Worm (Caenorhabditis elegans) whole organism, L4 larva: ENCODE measurements around the gene lro-1.

Experiments used
- D1046.2 ChIP-seq: fragments of 200-800 bp; sonication (Bioruptor generic); IDR thresholded peaks from 2 replicates; pipeline ENCODE4 v1.3.6; 2022; ENCODE audit warnings: missing genetic modification characterization, missing compliant biosample characterization
- F10B5.3 ChIP-seq: sonication (generic microtip); optimal IDR thresholded peaks from 2 replicates; lab custom pipeline; 2016; ENCODE audit warnings: mild to moderate bottlenecking, missing genetic modification characterization, missing compliant biosample characterization
- Y105C5A.15 ChIP-seq: fragments of 200-800 bp; sonication (Bioruptor generic); IDR thresholded peaks from 2 replicates; pipeline ENCODE4 v1.3.6; 2022; ENCODE audit warnings: missing genetic modification characterization, missing compliant biosample characterization
- Y5F2A.4 ChIP-seq: fragments of 200-800 bp; sonication (Bioruptor generic); optimal IDR thresholded peaks from 2 replicates; lab custom pipeline; 2018; ENCODE audit warnings: mild to moderate bottlenecking, missing genetic modification characterization, missing compliant biosample characterization
- Y75B8A.6 ChIP-seq: fragments of 200-800 bp; sonication (Bioruptor generic); IDR thresholded peaks from 2 replicates; pipeline ENCODE4 v1.3.6; 2022; ENCODE audit warnings: missing genetic modification reagents, missing genetic modification characterization, missing compliant biosample characterization
- aha-1 ChIP-seq: fragments of 150-350 bp; peaks from one replicate; lab custom pipeline; 2014; ENCODE audit warnings: missing biosample characterization, missing genetic modification characterization
- ceh-28 ChIP-seq: fragments of 150-350 bp; optimal IDR thresholded peaks from 2 replicates; lab custom pipeline; 2014; ENCODE audit warnings: missing biosample characterization, missing genetic modification reagents, missing genetic modification characterization
- ceh-32 ChIP-seq: sonication (generic microtip); optimal IDR thresholded peaks from 2 replicates; lab custom pipeline; 2016; ENCODE audit warnings: mild to moderate bottlenecking, missing genetic modification characterization, missing compliant biosample characterization; ENCODE audit not compliant: poor library complexity
- ceh-62 ChIP-seq: sonication (generic microtip); optimal IDR thresholded peaks from 2 replicates; lab custom pipeline; 2017; ENCODE audit warnings: missing biosample characterization, missing genetic modification characterization
- ces-1 ChIP-seq: fragments of 150-350 bp; sonication (generic microtip); optimal IDR thresholded peaks from 4 replicates; lab custom pipeline; 2014; ENCODE audit warnings: missing biosample characterization, missing genetic modification reagents, missing genetic modification characterization
- cey-2 ChIP-seq: sonication (generic microtip); optimal IDR thresholded peaks from 3 replicates; lab custom pipeline; 2017; ENCODE audit warnings: missing genetic modification characterization, mild to moderate bottlenecking, missing compliant biosample characterization, antibody characterized with exemption, borderline replicate concordance; ENCODE audit not compliant: insufficient read depth
- ctbp-1 ChIP-seq: fragments of 200-800 bp; sonication (Bioruptor generic); IDR thresholded peaks from 2 replicates; pipeline ENCODE4 v1.3.6; 2022; ENCODE audit warnings: missing genetic modification reagents, missing genetic modification characterization, missing compliant biosample characterization
- daf-12 ChIP-seq: fragments of 150-350 bp; optimal IDR thresholded peaks from 2 replicates; lab custom pipeline; 2014; ENCODE audit warnings: missing biosample characterization, missing genetic modification reagents, missing genetic modification characterization
- daf-16 ChIP-seq, 3 experiments: sonication (generic microtip); optimal IDR thresholded peaks; 2 replicates each; lab custom pipeline; 2016 to 2017; ENCODE audit warnings: missing genetic modification characterization in 3 of 3, missing genetic modification reagents in 3 of 3, mild to moderate bottlenecking in 2 of 3, missing compliant biosample characterization in 2 of 3, missing biosample characterization in 1 of 3, moderate library complexity in 1 of 3
- daf-19 ChIP-seq: fragments of 200-800 bp; sonication (Bioruptor generic); conservative IDR thresholded peaks from 2 replicates; pipeline ENCODE4 v1.3.6; 2022; ENCODE audit warnings: missing genetic modification characterization, missing compliant biosample characterization
- daf-8 ChIP-seq: fragments of 200-800 bp; sonication (Bioruptor generic); IDR thresholded peaks from 2 replicates; pipeline ENCODE4 v1.3.6; 2022; ENCODE audit warnings: missing genetic modification characterization, missing compliant biosample characterization
- dmd-6 ChIP-seq: fragments of 200-800 bp; sonication (Bioruptor generic); IDR thresholded peaks from 2 replicates; pipeline ENCODE4 v1.3.6; 2022; ENCODE audit warnings: missing genetic modification reagents, missing genetic modification characterization, missing compliant biosample characterization
- dpl-1 ChIP-seq: fragments of 150-350 bp; optimal IDR thresholded peaks from 2 replicates; lab custom pipeline; 2014; ENCODE audit warnings: missing biosample characterization, missing genetic modification reagents, missing genetic modification characterization
- dve-1 ChIP-seq: sonication (generic microtip); optimal IDR thresholded peaks from 2 replicates; lab custom pipeline; 2017; ENCODE audit warnings: antibody characterized with exemption, mild to moderate bottlenecking, missing genetic modification characterization, missing compliant biosample characterization; ENCODE audit not compliant: insufficient read depth
- egl-27 ChIP-seq: sonication (generic microtip); optimal IDR thresholded peaks from 3 replicates; lab custom pipeline; 2017; ENCODE audit warnings: missing biosample characterization, missing genetic modification reagents, missing genetic modification characterization
- egl-43 ChIP-seq: fragments of 200-800 bp; sonication (Bioruptor generic); IDR thresholded peaks from 2 replicates; pipeline ENCODE4 v1.3.6; 2022; ENCODE audit warnings: missing genetic modification reagents, missing genetic modification characterization, missing compliant biosample characterization
- hif-1 ChIP-seq, 2 experiments: sonication (generic microtip); optimal IDR thresholded peaks; 2 replicates each; lab custom pipeline; 2016 to 2017; ENCODE audit warnings: missing compliant biosample characterization in 2 of 2, missing genetic modification characterization in 2 of 2, missing genetic modification reagents in 2 of 2, missing genotype in 2 of 2, mild to moderate bottlenecking in 1 of 2
- jun-1 ChIP-seq: fragments of 150-350 bp; optimal IDR thresholded peaks from 2 replicates; lab custom pipeline; 2014; ENCODE audit warnings: missing biosample characterization, missing genetic modification reagents, missing genetic modification characterization
- lin-15B ChIP-seq: fragments of 150-350 bp; sonication (generic microtip); optimal IDR thresholded peaks from 3 replicates; lab custom pipeline; 2014; ENCODE audit warnings: missing biosample characterization, missing genetic modification characterization
- lin-29 ChIP-seq: fragments of 200-800 bp; sonication (Bioruptor generic); IDR thresholded peaks from 2 replicates; pipeline ENCODE4 v1.3.6; 2022; ENCODE audit warnings: missing genetic modification reagents, missing genetic modification characterization, missing compliant biosample characterization
- lir-3 ChIP-seq: sonication (generic microtip); optimal IDR thresholded peaks from 2 replicates; lab custom pipeline; 2016; ENCODE audit warnings: mild to moderate bottlenecking, missing genetic modification characterization, missing compliant biosample characterization
- lsy-2 ChIP-seq, 2 experiments: fragments of 150-350 bp in 1 of 2; sonication (generic microtip) in 1 of 2; optimal IDR thresholded peaks; 2 replicates each; lab custom pipeline; 2014 to 2017; ENCODE audit warnings: missing biosample characterization in 2 of 2, missing genetic modification characterization in 2 of 2
- madf-5 ChIP-seq, 2 experiments: fragments of 200-800 bp; sonication (Bioruptor generic); IDR thresholded peaks; 2 replicates each; pipeline ENCODE4 v1.3.6; 2022; ENCODE audit warnings: missing compliant biosample characterization in 2 of 2, missing genetic modification characterization in 2 of 2
- mdl-1 ChIP-seq, 2 experiments: fragments of 150-350 bp in 1 of 2; sonication (generic microtip) in 1 of 2; optimal IDR thresholded peaks; 2 replicates each; lab custom pipeline; 2014 to 2017; ENCODE audit warnings: missing biosample characterization in 2 of 2, missing genetic modification characterization in 2 of 2
- mdt-29 ChIP-seq: fragments of 200-800 bp; sonication (Bioruptor generic); IDR thresholded peaks from 2 replicates; pipeline ENCODE4 v1.3.6; 2022; ENCODE audit warnings: missing genetic modification reagents, missing genetic modification characterization, missing compliant biosample characterization
- mep-1 ChIP-seq: fragments of 150-350 bp; sonication (generic microtip); optimal IDR thresholded peaks from 3 replicates; lab custom pipeline; 2014; ENCODE audit warnings: missing biosample characterization, missing genetic modification characterization
- nhr-11 ChIP-seq: fragments of 150-350 bp; optimal IDR thresholded peaks from 2 replicates; lab custom pipeline; 2014; ENCODE audit warnings: missing biosample characterization, missing genetic modification characterization
- nhr-25 ChIP-seq: sonication (generic microtip); optimal IDR thresholded peaks from 2 replicates; lab custom pipeline; 2017; ENCODE audit warnings: missing genetic modification characterization, mild to moderate bottlenecking, missing compliant biosample characterization, antibody characterized with exemption, moderate library complexity, borderline replicate concordance; ENCODE audit not compliant: insufficient read depth
- nhr-28 ChIP-seq: fragments of 150-350 bp; optimal IDR thresholded peaks from 2 replicates; lab custom pipeline; 2014; ENCODE audit warnings: missing biosample characterization, missing genetic modification characterization
- nhr-41 ChIP-seq: fragments of 200-800 bp; sonication (Bioruptor generic); IDR thresholded peaks from 2 replicates; pipeline ENCODE4 v1.3.6; 2022; ENCODE audit warnings: missing genetic modification reagents, missing genetic modification characterization, missing compliant biosample characterization
- nhr-48 ChIP-seq: sonication (generic microtip); optimal IDR thresholded peaks from 2 replicates; lab custom pipeline; 2016; ENCODE audit warnings: mild to moderate bottlenecking, missing genetic modification characterization, missing compliant biosample characterization
- pha-4 ChIP-seq, 2 experiments: fragments of 150-350 bp in 1 of 2; fragments of 200-800 bp in 1 of 2; sonication (Bioruptor generic) in 1 of 2; IDR thresholded peaks in 1 of 2; optimal IDR thresholded peaks in 1 of 2; 2 replicates each; pipeline versions ENCODE4 v1.3.6 to Lab custom; 2014 to 2022; ENCODE audit warnings: missing genetic modification characterization in 2 of 2, missing genetic modification reagents in 2 of 2, missing biosample characterization in 1 of 2, missing compliant biosample characterization in 1 of 2
- php-3 ChIP-seq: fragments of 200-800 bp; sonication (Bioruptor generic); IDR thresholded peaks from 2 replicates; pipeline ENCODE4 v1.3.6; 2022; ENCODE audit warnings: missing genetic modification reagents, missing genetic modification characterization, missing compliant biosample characterization
- set-16 ChIP-seq: fragments of 200-800 bp; sonication (Bioruptor generic); IDR thresholded peaks from 2 replicates; pipeline ENCODE4 v1.3.6; 2022; ENCODE audit warnings: missing genetic modification reagents, missing genetic modification characterization, missing compliant biosample characterization
- skn-1 ChIP-seq: fragments of 150-350 bp; optimal IDR thresholded peaks from 2 replicates; lab custom pipeline; 2014; ENCODE audit warnings: missing biosample characterization, missing genetic modification characterization
- tag-97 ChIP-seq: fragments of 200-800 bp; sonication (Bioruptor generic); IDR thresholded peaks from 2 replicates; pipeline ENCODE4 v1.3.6; 2022; ENCODE audit warnings: missing genetic modification characterization, missing compliant biosample characterization
- tra-1 ChIP-seq: fragments of 200-800 bp; sonication (Bioruptor generic); IDR thresholded peaks from 2 replicates; pipeline ENCODE4 v1.3.6; 2022; ENCODE audit warnings: missing genetic modification reagents, missing genetic modification characterization, missing compliant biosample characterization
- unc-130 ChIP-seq: sonication (generic microtip); optimal IDR thresholded peaks from 2 replicates; lab custom pipeline; 2016; ENCODE audit warnings: missing genetic modification reagents, missing genetic modification characterization, missing compliant biosample characterization
- unc-62 ChIP-seq, 3 experiments: fragments of 150-350 bp in 1 of 3; sonication (generic microtip); optimal IDR thresholded peaks in 2 of 3; peaks in 1 of 3; 1 replicate in 1 of 3; 2 replicates in 2 of 3; lab custom pipeline; 2014 to 2017; ENCODE audit warnings: missing biosample characterization in 3 of 3, missing genetic modification characterization in 3 of 3, missing genetic modification reagents in 3 of 3, missing genotype in 1 of 3
- zfp-2 ChIP-seq: sonication (generic microtip); optimal IDR thresholded peaks from 2 replicates; lab custom pipeline; 2016; ENCODE audit warnings: mild to moderate bottlenecking, missing genetic modification characterization, missing compliant biosample characterization
- zfp-3 ChIP-seq: fragments of 200-800 bp; sonication (Bioruptor generic); conservative IDR thresholded peaks from 2 replicates; pipeline ENCODE4 v1.3.6; 2022; ENCODE audit warnings: missing genetic modification reagents, missing genetic modification characterization, missing compliant biosample characterization
- zip-11 ChIP-seq: fragments of 200-800 bp; sonication (Bioruptor generic); IDR thresholded peaks from 2 replicates; pipeline ENCODE4 v1.3.6; 2022; ENCODE audit warnings: missing genetic modification characterization, missing compliant biosample characterization
- ztf-11 ChIP-seq: fragments of 150-350 bp; optimal IDR thresholded peaks from 2 replicates; lab custom pipeline; 2014; ENCODE audit warnings: missing biosample characterization, missing genetic modification characterization

Gene lro-1

ce11 chrX:6251947-6252617, 19.8 kb upstream of the lro-1 start (continued):
- TF ChIP-seq pha-4 (GFP tag; IDR thresholded peaks at IDR 0.05; lab: Robert Waterston, UW) (peak; percentile 57; the same call in 1 of the 2 replicates), pha-4 (tag; optimal IDR thresholded peaks at IDR 0.05; lab: Kevin White, UChicago) (no peak), Y105C5A.15 (GFP tag; lab: Robert Waterston, UW) (no peak), madf-5 (GFP tag; IDR thresholded peaks at IDR 0.05; lab: Robert Waterston, UW) (no peak), Y5F2A.4 (GFP tag; lab: Kevin White, UChicago) (no peak), daf-16 (GFP tag; optimal IDR thresholded peaks at IDR 0.05; lab: Kevin White, UChicago) (peak; percentile 8 to 32), daf-16 (tag; optimal IDR thresholded peaks at IDR 0.05; lab: Kevin White, UChicago) (peak; percentile 34), dve-1 (tag; lab: Kevin White, UChicago) (no peak), ceh-62 (tag; lab: Kevin White, UChicago) (no peak), mdl-1 (tag; optimal IDR thresholded peaks at IDR 0.05; lab: Kevin White, UChicago) (peak; percentile 30 to 31), daf-12 (no peak), dpl-1 (no peak), jun-1 (tag; lab: Kevin White, UChicago) (no peak), aha-1 (peak; percentile 98), skn-1 (tag; lab: Kevin White, UChicago) (no peak), ces-1 (GFP tag; lab: Kevin White, UChicago) (no peak), nhr-41 (no peak; the same call in 1 of the 2 replicates), tra-1 (peak; percentile 62; the same call in 1 of the 2 replicates), mep-1 (tag; lab: Kevin White, UChicago) (peak; percentile 58), daf-8 (GFP tag; lab: Robert Waterston, UW) (no peak), Y75B8A.6 (GFP tag; lab: Robert Waterston, UW) (no peak), D1046.2 (GFP tag; lab: Robert Waterston, UW) (no peak), nhr-25 (tag; lab: Kevin White, UChicago) (no peak), mdt-29 (GFP tag; lab: Robert Waterston, UW) (peak; percentile 79), ceh-28 (tag; lab: Kevin White, UChicago) (no peak), zfp-3 (GFP tag; lab: Robert Waterston, UW) (peak; percentile 44; the same call in 1 of the 2 replicates), egl-27 (no peak), zip-11 (GFP tag; lab: Robert Waterston, UW) (no peak), php-3 (GFP tag; lab: Robert Waterston, UW) (no peak), hif-1 (tag; optimal IDR thresholded peaks at IDR 0.05; lab: Kevin White, UChicago) (peak in 1 of 2 experiments; percentile 36), daf-19 (no peak), set-16 (GFP tag; lab: Robert Waterston, UW) (peak; percentile 85), unc-130 (GFP tag; lab: Kevin White, UChicago) (no peak), nhr-28 (tag; lab: Kevin White, UChicago) (peak; percentile 46), egl-43 (peak; percentile 64; the same call in 1 of the 2 replicates), F10B5.3 (tag; lab: Kevin White, UChicago) (no peak), lir-3 (tag; lab: Kevin White, UChicago) (no peak), lsy-2 (tag; optimal IDR thresholded peaks at IDR 0.05; lab: Kevin White, UChicago) (peak in 1 of 2 experiments; percentile 50), unc-62 (GFP tag; optimal IDR thresholded peaks at IDR 0.05 in 1 of 2; lab: Kevin White, UChicago) (no peak), unc-62 (tag; optimal IDR thresholded peaks at IDR 0.05; lab: Kevin White, UChicago) (no peak), tag-97 (no peak), lin-29 (GFP tag; lab: Robert Waterston, UW) (no peak), ceh-32 (tag; lab: Kevin White, UChicago) (no peak), cey-2 (tag; lab: Kevin White, UChicago) (no peak), dmd-6 (peak; percentile 63), ctbp-1 (GFP tag; lab: Robert Waterston, UW) (no peak), lin-15B (tag; lab: Kevin White, UChicago) (no peak), ztf-11 (tag; lab: Kevin White, UChicago) (no peak), nhr-48 (tag; lab: Kevin White, UChicago) (peak; percentile 15), zfp-2 (tag; lab: Kevin White, UChicago) (no peak), nhr-11 (tag; lab: Kevin White, UChicago) (peak; percentile 73)
